Fruit fly (Drosophila melanogaster) whole organism: ENCODE measurements around the gene CG31457.

Experiments used
- CG8478 ChIP-seq: fragments of >200 bp; optimal IDR thresholded peaks from 2 replicates; lab custom pipeline; 2018; ENCODE audit warnings: inconsistent platforms
- Dll ChIP-seq: fragments of >200 bp; optimal IDR thresholded peaks from 2 replicates; lab custom pipeline; 2017
- EcR ChIP-seq, 2 experiments: fragments of >200 bp; optimal IDR thresholded peaks; 2 replicates each; lab custom pipeline; 2017; ENCODE audit warnings: missing biosample characterization in 2 of 2, missing genetic modification characterization in 2 of 2, missing genetic modification reagents in 2 of 2
- pan ChIP-seq: fragments of >200 bp; optimal IDR thresholded peaks from 2 replicates; lab custom pipeline; 2017
- psq ChIP-seq: fragments of >200 bp; optimal IDR thresholded peaks from 2 replicates; lab custom pipeline; 2017
- usp ChIP-seq: fragments of >200 bp; optimal IDR thresholded peaks from 2 replicates; lab custom pipeline; 2017; ENCODE audit warnings: missing biosample characterization, missing genetic modification characterization, mixed read lengths

- TF ChIP-seq usp (GFP tag; lab: Kevin White, UChicago) (no peak), pan (no peak), Dll (lab: Kevin White, UChicago) (no peak), EcR (GFP tag; optimal IDR thresholded peaks at IDR 0.05; lab: Kevin White, UChicago) (no peak), psq (lab: Kevin White, UChicago) (no peak), CG8478 (no peak)
These were observed 47.6 kb upstream of the CG31457 start for dm6 chr3R:23175376-23175775.
